Fruit fly (Drosophila melanogaster) whole organism, embryonic: ENCODE data around the gene CG31636.

Experiments
- Adf1 ChIP-seq: fragments of 200-800 bp; sonication (Bioruptor generic); IDR thresholded peaks from 2 replicates; pipeline ENCODE4 v1.3.6; 2022; ENCODE audit warnings: missing biosample characterization, missing genetic modification characterization
- CG10321 ChIP-seq: fragments of 200-800 bp; sonication (Bioruptor generic); IDR thresholded peaks from 2 replicates; pipeline ENCODE4 v1.3.6; 2022; ENCODE audit warnings: missing biosample characterization, missing genetic modification characterization
- CG10979 ChIP-seq: fragments of 200-800 bp; sonication (Bioruptor generic); optimal IDR thresholded peaks from 2 replicates; lab custom pipeline; 2018; ENCODE audit warnings: missing biosample characterization, mild to moderate bottlenecking, missing genetic modification characterization, moderate library complexity
- CG11695 ChIP-seq: fragments of 200-800 bp; sonication (Bioruptor generic); IDR thresholded peaks from 3 replicates; pipeline ENCODE4 v1.3.6; 2022; ENCODE audit warnings: missing biosample characterization, missing genetic modification characterization
- CG12659 ChIP-seq: fragments of 200-800 bp; sonication (Bioruptor generic); optimal IDR thresholded peaks from 3 replicates; lab custom pipeline; 2017; ENCODE audit warnings: mild to moderate bottlenecking, missing biosample characterization, missing genetic modification reagents, missing genetic modification characterization
- CG15601 ChIP-seq: fragments of 200-800 bp; sonication (Bioruptor generic); optimal IDR thresholded peaks from 3 replicates; lab custom pipeline; 2019; ENCODE audit warnings: missing biosample characterization, mild to moderate bottlenecking, missing genetic modification characterization, moderate library complexity
- CG1602 ChIP-seq: fragments of 200-800 bp; sonication (Bioruptor generic); optimal IDR thresholded peaks from 3 replicates; lab custom pipeline; 2016; ENCODE audit warnings: missing biosample characterization, missing genetic modification characterization
- CG16779 ChIP-seq: fragments of 200-800 bp; sonication (Bioruptor generic); IDR thresholded peaks from 2 replicates; pipeline ENCODE4 v1.3.6; 2022; ENCODE audit warnings: missing biosample characterization, missing genetic modification characterization
- CG18011 ChIP-seq: fragments of 200-800 bp; sonication (Bioruptor generic); optimal IDR thresholded peaks from 2 replicates; lab custom pipeline; 2017; ENCODE audit warnings: missing biosample characterization, missing genetic modification characterization, mild to moderate bottlenecking, moderate library complexity, missing genotype
- CG30403 ChIP-seq: fragments of 200-800 bp; sonication (Bioruptor generic); optimal IDR thresholded peaks from 3 replicates; lab custom pipeline; 2016; ENCODE audit warnings: missing biosample characterization, missing genetic modification characterization
- CG32772 ChIP-seq: fragments of 200-800 bp; sonication (Bioruptor generic); IDR thresholded peaks from 2 replicates; pipeline ENCODE4 v1.3.6; 2022; ENCODE audit warnings: missing biosample characterization, missing genetic modification characterization
- CG34224 ChIP-seq: fragments of 200-800 bp; sonication (Bioruptor generic); IDR thresholded peaks from 3 replicates; pipeline ENCODE4 v1.3.6; 2022; ENCODE audit warnings: missing biosample characterization, missing genetic modification characterization; ENCODE audit not compliant: partially characterized antibody
- CG3995 ChIP-seq: fragments of 200-800 bp; sonication (Bioruptor generic); optimal IDR thresholded peaks from 3 replicates; lab custom pipeline; 2016; ENCODE audit warnings: missing biosample characterization, missing genetic modification characterization
- CG6654 ChIP-seq: fragments of 200-800 bp; sonication (Bioruptor generic); optimal IDR thresholded peaks from 2 replicates; lab custom pipeline; 2017; ENCODE audit warnings: missing biosample characterization, mild to moderate bottlenecking, missing genetic modification characterization
- CG6791 ChIP-seq: fragments of 200-800 bp; sonication (Bioruptor generic); IDR thresholded peaks from 3 replicates; pipeline ENCODE4 v1.3.6; 2022; ENCODE audit warnings: missing biosample characterization, missing genetic modification characterization; ENCODE audit not compliant: partially characterized antibody
- CG7786 ChIP-seq: fragments of 200-800 bp; sonication (Bioruptor generic); optimal IDR thresholded peaks from 2 replicates; lab custom pipeline; 2016; ENCODE audit warnings: missing biosample characterization, missing genetic modification characterization
- CG8478 ChIP-seq: fragments of >200 bp; optimal IDR thresholded peaks from 2 replicates; lab custom pipeline; 2018
- CG9797 ChIP-seq: fragments of 200-800 bp; sonication (Bioruptor generic); optimal IDR thresholded peaks from 3 replicates; lab custom pipeline; 2018; ENCODE audit warnings: missing biosample characterization, mild to moderate bottlenecking, missing genetic modification characterization
- CoRest ChIP-seq: fragments of 200-800 bp; sonication (Bioruptor generic); optimal IDR thresholded peaks from 3 replicates; lab custom pipeline; 2018; ENCODE audit warnings: missing biosample characterization, mild to moderate bottlenecking, missing genetic modification characterization, moderate library complexity
- Doc2 ChIP-seq: fragments of 200-800 bp; sonication (Bioruptor generic); IDR thresholded peaks from 2 replicates; pipeline ENCODE4 v1.3.6; 2022; ENCODE audit warnings: missing biosample characterization, missing genetic modification characterization
- Elba2 ChIP-seq: fragments of 200-800 bp; sonication (Bioruptor generic); optimal IDR thresholded peaks from 3 replicates; lab custom pipeline; 2016; ENCODE audit warnings: missing biosample characterization, missing genetic modification characterization
- Gug ChIP-seq: fragments of 200-800 bp; sonication (Bioruptor generic); IDR thresholded peaks from 4 replicates; pipeline ENCODE4 v1.3.6; 2022; ENCODE audit warnings: missing biosample characterization, missing genetic modification characterization
- H2.0 ChIP-seq: fragments of 200-800 bp; sonication (Bioruptor generic); IDR thresholded peaks from 2 replicates; pipeline ENCODE4 v1.3.6; 2022; ENCODE audit warnings: missing biosample characterization, missing genetic modification characterization
- HHEX ChIP-seq: fragments of 200-800 bp; sonication (Bioruptor generic); optimal IDR thresholded peaks from 3 replicates; lab custom pipeline; 2017; ENCODE audit warnings: missing biosample characterization, mild to moderate bottlenecking, missing genetic modification characterization, missing genetic modification reagents
- Hey ChIP-seq: fragments of 200-800 bp; sonication (Bioruptor generic); optimal IDR thresholded peaks from 3 replicates; lab custom pipeline; 2018; ENCODE audit warnings: missing biosample characterization, mild to moderate bottlenecking, missing genetic modification characterization
- HmgZ ChIP-seq: fragments of 200-800 bp; sonication (Bioruptor generic); optimal IDR thresholded peaks from 2 replicates; lab custom pipeline; 2018; ENCODE audit warnings: missing biosample characterization, mild to moderate bottlenecking, missing genetic modification characterization
- MBD-R2 ChIP-seq: fragments of 200-800 bp; sonication (Bioruptor generic); IDR thresholded peaks from 2 replicates; pipeline ENCODE4 v1.3.6; 2022; ENCODE audit warnings: missing biosample characterization, missing genetic modification characterization
- NC2β ChIP-seq: fragments of 200-800 bp; sonication (Bioruptor generic); optimal IDR thresholded peaks from 2 replicates; lab custom pipeline; 2016; ENCODE audit warnings: missing biosample characterization, missing genetic modification characterization
- Nf-YB ChIP-seq: fragments of 200-800 bp; sonication (Bioruptor generic); optimal IDR thresholded peaks from 3 replicates; lab custom pipeline; 2019; ENCODE audit warnings: missing biosample characterization, mild to moderate bottlenecking, missing genetic modification characterization, moderate library complexity
- Opbp ChIP-seq: fragments of 200-800 bp; sonication (Bioruptor generic); IDR thresholded peaks from 3 replicates; pipeline ENCODE4 v1.3.6; 2022; ENCODE audit warnings: missing biosample characterization, missing genetic modification characterization; ENCODE audit not compliant: partially characterized antibody
- Side ChIP-seq: fragments of 200-800 bp; sonication (Bioruptor generic); optimal IDR thresholded peaks from 2 replicates; lab custom pipeline; 2016; ENCODE audit warnings: missing biosample characterization, missing genetic modification characterization
- Sry-β ChIP-seq: fragments of 200-800 bp; sonication (Bioruptor generic); optimal IDR thresholded peaks from 2 replicates; lab custom pipeline; 2018; ENCODE audit warnings: missing biosample characterization, mild to moderate bottlenecking, missing genetic modification characterization, moderate library complexity
- Ssrp ChIP-seq: fragments of 200-800 bp; sonication (Bioruptor generic); optimal IDR thresholded peaks from 2 replicates; lab custom pipeline; 2018; ENCODE audit warnings: missing biosample characterization, mild to moderate bottlenecking, missing genetic modification characterization, moderate library complexity
- Trl ChIP-seq, 3 experiments: fragments of >200 bp in 2 of 3; fragments of 200-800 bp in 1 of 3; sonication (Bioruptor generic) in 1 of 3; optimal IDR thresholded peaks; 2 replicates in 1 of 3; 3 replicates in 2 of 3; lab custom pipeline; 2016 to 2017; ENCODE audit warnings: missing biosample characterization in 1 of 3, missing genetic modification characterization in 1 of 3
- Usf ChIP-seq: fragments of 200-800 bp; sonication (Bioruptor generic); optimal IDR thresholded peaks from 2 replicates; lab custom pipeline; 2017; ENCODE audit warnings: missing genotype, missing biosample characterization, missing genetic modification characterization
- aop ChIP-seq: fragments of 200-800 bp; sonication (Bioruptor generic); IDR thresholded peaks from 2 replicates; pipeline ENCODE4 v1.3.6; 2022; ENCODE audit warnings: missing biosample characterization, missing genetic modification characterization
- ase ChIP-seq: fragments of 200-800 bp; sonication (Bioruptor generic); IDR thresholded peaks from 3 replicates; pipeline ENCODE4 v1.3.6; 2022; ENCODE audit warnings: missing biosample characterization, missing genetic modification characterization
- danr ChIP-seq: fragments of 200-800 bp; sonication (Bioruptor generic); IDR thresholded peaks from 2 replicates; pipeline ENCODE4 v1.3.6; 2022; ENCODE audit warnings: missing biosample characterization, missing genetic modification characterization
- dm ChIP-seq: fragments of 200-800 bp; sonication (Bioruptor generic); optimal IDR thresholded peaks from 3 replicates; lab custom pipeline; 2016; ENCODE audit warnings: missing biosample characterization, missing genetic modification characterization
- dmrt11E ChIP-seq: fragments of 200-800 bp; sonication (Bioruptor generic); optimal IDR thresholded peaks from 3 replicates; lab custom pipeline; 2018; ENCODE audit warnings: missing biosample characterization, mild to moderate bottlenecking, missing genetic modification characterization, moderate library complexity
- dmrt99B ChIP-seq: fragments of 200-800 bp; sonication (Bioruptor generic); optimal IDR thresholded peaks from 2 replicates; lab custom pipeline; 2018; ENCODE audit warnings: missing biosample characterization, mild to moderate bottlenecking, missing genetic modification characterization, moderate library complexity
- fd96Cb ChIP-seq: fragments of 200-800 bp; sonication (Bioruptor generic); optimal IDR thresholded peaks from 2 replicates; lab custom pipeline; 2018; ENCODE audit warnings: missing biosample characterization, mild to moderate bottlenecking, missing genetic modification characterization, moderate library complexity
- gfzf ChIP-seq: fragments of 200-800 bp; sonication (Bioruptor generic); optimal IDR thresholded peaks from 2 replicates; lab custom pipeline; 2016; ENCODE audit warnings: missing biosample characterization, mild to moderate bottlenecking, missing genetic modification characterization, moderate library complexity
- ham ChIP-seq: fragments of 200-800 bp; sonication (Bioruptor generic); IDR thresholded peaks from 2 replicates; pipeline ENCODE4 v1.3.6; 2022; ENCODE audit warnings: missing biosample characterization, missing genetic modification characterization
- hbn ChIP-seq: fragments of 200-800 bp; sonication (Bioruptor generic); IDR thresholded peaks from 2 replicates; pipeline ENCODE4 v1.3.6; 2022; ENCODE audit warnings: missing biosample characterization, missing genetic modification characterization; ENCODE audit not compliant: partially characterized antibody
- inv ChIP-seq: fragments of 200-800 bp; sonication (Bioruptor generic); IDR thresholded peaks from 2 replicates; pipeline ENCODE4 v1.3.6; 2022; ENCODE audit warnings: missing biosample characterization, missing genetic modification characterization; ENCODE audit not compliant: partially characterized antibody
- jumu ChIP-seq: fragments of 200-800 bp; sonication (Bioruptor generic); optimal IDR thresholded peaks from 3 replicates; lab custom pipeline; 2016; ENCODE audit warnings: missing biosample characterization, missing genetic modification characterization
- salm ChIP-seq: fragments of 200-800 bp; sonication (Bioruptor generic); optimal IDR thresholded peaks from 2 replicates; lab custom pipeline; 2018; ENCODE audit warnings: missing biosample characterization, mild to moderate bottlenecking, missing genetic modification characterization
- ssp ChIP-seq: fragments of 200-800 bp; sonication (Bioruptor generic); IDR thresholded peaks from 2 replicates; pipeline ENCODE4 v1.3.6; 2022; ENCODE audit warnings: missing biosample characterization, missing genetic modification characterization
- ttk ChIP-seq: fragments of 200-800 bp; sonication (Bioruptor generic); IDR thresholded peaks from 2 replicates; pipeline ENCODE4 v2.1.2; 2022; ENCODE audit warnings: missing biosample characterization, missing genetic modification characterization
- tx ChIP-seq: fragments of 200-800 bp; sonication (Bioruptor generic); optimal IDR thresholded peaks from 2 replicates; lab custom pipeline; 2016; ENCODE audit warnings: missing biosample characterization, missing genetic modification characterization
- vnd ChIP-seq: fragments of 200-800 bp; sonication (Bioruptor generic); IDR thresholded peaks from 3 replicates; pipeline ENCODE4 v1.3.6; 2022; ENCODE audit warnings: missing biosample characterization, missing genetic modification characterization; ENCODE audit not compliant: partially characterized antibody

Gene CG31636

dm6 chr2L:6700742-6701141 is 42.8 kb upstream of the CG31636 start (continued):
- TF ChIP-seq gfzf (GFP tag; lab: Kevin White, UChicago) (no peak), MBD-R2 (no peak), dmrt11E (peak; percentile 77), hbn (GFP tag; lab: Robert Waterston, UW) (no peak), Hey (tag; lab: Kevin White, UChicago) (no peak), salm (no peak), CG10979 (tag; lab: Kevin White, UChicago) (peak; percentile 2), ase (GFP tag; lab: Robert Waterston, UW) (no peak), Opbp (no peak), H2.0 (GFP tag; lab: Robert Waterston, UW) (no peak), CG7786 (GFP tag; lab: Kevin White, UChicago) (no peak), inv (GFP tag; lab: Robert Waterston, UW) (no peak), HmgZ (tag; lab: Kevin White, UChicago) (no peak), CG12659 (GFP tag; lab: Kevin White, UChicago) (peak; percentile 10), Trl (optimal IDR thresholded peaks at IDR 0.05; lab: Kevin White, UChicago) (no peak), Trl (GFP tag; optimal IDR thresholded peaks at IDR 0.05; lab: Kevin White, UChicago) (peak; percentile 61), fd96Cb (tag; lab: Kevin White, UChicago) (peak; percentile 6), NC2β (peak; percentile 54), ham (GFP tag; lab: Robert Waterston, UW) (no peak), Usf (GFP tag; lab: Kevin White, UChicago) (no peak), CoRest (tag; lab: Kevin White, UChicago) (peak; percentile 11), CG16779 (no peak), Ssrp (tag; lab: Kevin White, UChicago) (no peak), Doc2 (GFP tag; lab: Robert Waterston, UW) (no peak), CG6791 (GFP tag; lab: Robert Waterston, UW) (no peak), CG1602 (peak; percentile 55), CG3995 (GFP tag; lab: Kevin White, UChicago) (no peak), danr (GFP tag; lab: Robert Waterston, UW) (no peak), CG8478 (lab: Kevin White, UChicago) (no peak), CG18011 (GFP tag; lab: Kevin White, UChicago) (no peak), HHEX (GFP tag; lab: Kevin White, UChicago) (no peak), aop (no peak), vnd (GFP tag; lab: Robert Waterston, UW) (no peak), Sry-β (GFP tag; lab: Kevin White, UChicago) (no peak), dmrt99B (no peak), tx (GFP tag; lab: Kevin White, UChicago) (no peak), CG34224 (no peak), ttk (no peak), Adf1 (GFP tag; lab: Robert Waterston, UW) (no peak), Elba2 (GFP tag; lab: Kevin White, UChicago) (no peak), Side (peak; percentile 40), CG15601 (tag; lab: Kevin White, UChicago) (no peak), CG6654 (no peak), Nf-YB (GFP tag; lab: Kevin White, UChicago) (peak; percentile 37), jumu (no peak), CG11695 (GFP tag; lab: Robert Waterston, UW) (no peak), Gug (no peak), CG9797 (GFP tag; lab: Kevin White, UChicago) (no peak), ssp (GFP tag; lab: Robert Waterston, UW) (no peak), CG32772 (GFP tag; lab: Robert Waterston, UW) (no peak), CG30403 (no peak), dm (no peak), CG10321 (GFP tag; lab: Robert Waterston, UW) (no peak)
